Worm (Caenorhabditis elegans): ENCODE measurements around the gene alh-2.

Gene alh-2

DNA sequence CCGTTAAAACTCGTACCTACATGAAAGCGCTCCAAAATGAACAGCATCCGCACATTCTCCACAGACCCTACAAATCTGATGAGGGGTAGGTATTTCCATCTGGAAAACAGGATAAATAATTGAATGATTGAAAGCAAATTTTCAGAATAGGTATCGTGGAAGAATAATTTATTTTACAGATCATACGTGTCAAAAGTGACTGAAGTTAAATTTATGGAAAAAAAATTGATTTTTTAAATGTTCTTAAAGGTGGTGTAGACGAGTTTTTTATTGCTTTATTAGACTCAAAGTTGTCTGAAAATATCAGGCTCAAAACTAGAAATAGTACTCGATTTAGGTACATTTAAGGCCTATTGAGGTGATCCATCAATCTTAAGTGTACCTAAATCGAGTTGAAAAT lies 17.2 kb upstream of the alh-2 start, which contains the start of gene nhr-237:
Gene nhr-237, minus strand, starts transcription at position 101 of the 400 bp plus-strand sequence.
- TF ChIP-seq ztf-23 (GFP tag; IDR thresholded peaks at IDR 0.05) = no peak
- TF ChIP-seq med-1 (GFP tag; optimal IDR thresholded peaks at IDR 0.05; ENCODE audit: insufficient read depth) = no peak
- TF ChIP-seq klf-2 (GFP tag; conservative IDR thresholded peaks at IDR 0.05) = no peak
- TF ChIP-seq ref-1 (GFP tag; conservative IDR thresholded peaks at IDR 0.05) = no peak
- TF ChIP-seq cog-1 (tag; optimal IDR thresholded peaks at IDR 0.05) = no peak
- no peak for TF ChIP-seq flt-1 (GFP tag; IDR thresholded peaks at IDR 0.05)
- no peak for TF ChIP-seq T22C8.4 (GFP tag; IDR thresholded peaks at IDR 0.05)
- no peak for TF ChIP-seq tab-1 (GFP tag; IDR thresholded peaks at IDR 0.05)
- no peak for TF ChIP-seq ztf-29 (GFP tag; IDR thresholded peaks at IDR 0.05)

DNA sequence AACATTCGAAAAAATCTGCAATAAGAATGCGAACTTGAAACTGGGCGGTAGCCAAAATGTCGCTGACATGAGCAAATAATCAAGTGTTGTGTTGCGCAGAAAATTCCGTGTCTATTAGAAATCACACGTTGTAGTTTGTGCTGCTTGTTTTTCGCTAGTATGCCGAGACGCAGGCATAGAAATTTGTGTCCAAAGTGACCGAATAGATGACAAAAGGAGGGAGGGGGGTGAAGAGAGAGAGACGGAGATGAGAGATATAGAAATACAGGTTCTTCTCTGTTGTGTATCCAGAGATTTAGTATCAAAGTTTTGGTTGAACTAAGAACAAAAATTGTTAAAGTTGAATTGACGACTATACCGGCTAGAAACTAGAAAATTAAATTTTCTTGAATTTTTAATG lies 16.7 kb upstream of the alh-2 start:
- TF ChIP-seq med-1 (GFP tag; optimal IDR thresholded peaks at IDR 0.05; ENCODE audit: insufficient read depth) (no peak), flt-1 (GFP tag; IDR thresholded peaks at IDR 0.05) (no peak), ztf-29 (GFP tag; IDR thresholded peaks at IDR 0.05) (no peak), klf-2 (GFP tag; conservative IDR thresholded peaks at IDR 0.05) (no peak), cog-1 (tag; optimal IDR thresholded peaks at IDR 0.05) (no peak)

DNA sequence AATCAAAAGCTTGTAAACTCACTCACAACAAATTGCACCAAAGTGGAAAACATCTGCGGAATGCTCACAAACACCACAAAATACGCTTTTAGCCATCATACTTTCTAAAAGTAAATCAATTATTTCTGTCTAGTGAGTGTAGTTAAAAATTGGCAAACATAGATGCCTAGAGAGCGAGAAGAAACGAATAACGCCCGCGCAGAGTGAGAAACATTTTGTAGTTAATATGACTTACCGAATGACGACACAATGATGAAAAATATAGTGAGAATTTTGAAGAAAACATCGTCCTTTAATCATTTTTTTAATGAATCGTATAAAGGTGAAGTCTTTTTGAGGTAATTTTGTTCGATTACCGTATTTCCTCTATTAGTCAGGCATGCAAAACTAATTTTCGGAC lies 14.6 kb upstream of the alh-2 start, which contains the start of gene nhr-238:
Gene nhr-238, minus strand, starts transcription at position 104 of the 400 bp plus-strand sequence.
- TF ChIP-seq ztf-29 (GFP tag; IDR thresholded peaks at IDR 0.05) (no peak), cog-1 (tag; optimal IDR thresholded peaks at IDR 0.05) (no peak), med-1 (GFP tag; optimal IDR thresholded peaks at IDR 0.05; ENCODE audit: insufficient read depth) (no peak)

DNA sequence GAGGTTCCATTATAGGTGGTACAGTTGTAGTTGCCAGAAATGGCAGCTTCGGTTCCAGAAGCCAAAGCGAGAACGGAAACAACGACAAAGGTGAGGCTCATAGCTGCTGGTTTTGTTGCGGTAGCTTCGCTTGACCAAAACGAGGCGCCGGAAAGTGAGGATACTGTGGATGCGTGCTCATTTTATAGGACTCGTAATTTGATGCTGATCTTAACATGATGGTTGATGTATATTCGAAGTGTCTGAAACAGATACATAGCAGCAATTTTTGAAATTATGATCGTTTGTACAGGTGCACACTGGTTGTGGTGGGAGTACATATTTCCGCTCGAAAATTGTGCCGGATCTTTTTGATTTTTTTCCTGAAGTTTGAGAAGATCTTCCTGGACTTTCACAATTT lies 12.8 kb upstream of the alh-2 start, which contains the start of gene Y46H3D.8:
Gene Y46H3D.8, minus strand, starts transcription at position 101 of the 400 bp plus-strand sequence.
- TF ChIP-seq tab-1 (GFP tag; IDR thresholded peaks at IDR 0.05) (no peak), ztf-29 (GFP tag; IDR thresholded peaks at IDR 0.05) (no peak), ztf-23 (GFP tag; IDR thresholded peaks at IDR 0.05) (no peak), cog-1 (tag; optimal IDR thresholded peaks at IDR 0.05) (no peak), ref-1 (GFP tag; conservative IDR thresholded peaks at IDR 0.05) (no peak), flt-1 (GFP tag; IDR thresholded peaks at IDR 0.05) (no peak), T22C8.4 (GFP tag; IDR thresholded peaks at IDR 0.05) (no peak), med-1 (GFP tag; optimal IDR thresholded peaks at IDR 0.05; ENCODE audit: insufficient read depth) (no peak), klf-2 (GFP tag; conservative IDR thresholded peaks at IDR 0.05) (no peak)

DNA sequence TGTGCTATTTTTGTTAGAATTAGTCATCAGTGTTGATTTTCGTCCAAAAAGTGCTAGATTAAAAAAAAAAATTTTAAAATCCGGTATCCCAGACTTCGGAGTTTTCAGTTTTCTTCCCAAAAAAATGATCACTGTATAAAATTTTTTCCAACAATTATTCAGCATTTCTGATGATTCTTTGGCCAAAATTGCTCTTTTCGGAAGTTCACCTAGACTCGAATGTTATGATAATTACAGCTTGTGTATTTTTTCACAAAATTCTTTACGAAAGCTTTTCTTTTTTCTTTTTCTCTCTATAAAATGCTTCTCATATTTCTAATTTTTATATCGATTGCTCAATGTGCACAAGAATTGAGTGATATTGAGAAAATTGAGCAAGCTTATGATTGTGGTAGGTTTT lies 12.3 kb upstream of the alh-2 start, which contains the start of gene irld-17:
Gene irld-17, plus strand, starts transcription at position 301 of the 400 bp plus-strand sequence.
- TF ChIP-seq ztf-23 (GFP tag; IDR thresholded peaks at IDR 0.05) (no peak), flt-1 (GFP tag; IDR thresholded peaks at IDR 0.05) (no peak), ref-1 (GFP tag; conservative IDR thresholded peaks at IDR 0.05) (no peak)

DNA sequence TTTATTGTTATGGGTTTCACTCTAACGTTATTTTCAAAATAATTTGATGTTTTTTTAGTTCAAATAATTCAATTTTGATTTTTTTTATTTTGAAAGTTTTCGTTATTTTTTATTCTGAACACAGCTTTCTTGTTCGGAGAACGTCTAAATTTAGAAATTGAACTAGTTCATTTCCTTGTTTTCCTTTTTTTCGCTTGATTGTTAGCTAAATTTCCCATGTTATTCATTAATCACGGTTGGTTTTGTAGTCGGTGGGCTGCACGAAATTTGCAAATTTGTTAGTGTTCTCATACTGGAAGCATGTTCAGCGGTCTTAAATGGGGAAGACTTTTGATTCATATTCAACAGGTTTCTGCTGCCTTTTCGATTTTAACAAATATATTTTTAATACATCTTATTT lies 8.1 kb upstream of the alh-2 start, which contains the start of gene str-222:
Gene str-222, plus strand, starts transcription at position 301 of the 400 bp plus-strand sequence.
- TF ChIP-seq klf-2 (GFP tag; conservative IDR thresholded peaks at IDR 0.05) (no peak), ref-1 (GFP tag; conservative IDR thresholded peaks at IDR 0.05) (no peak), ztf-29 (GFP tag; IDR thresholded peaks at IDR 0.05) (no peak), med-1 (GFP tag; optimal IDR thresholded peaks at IDR 0.05; ENCODE audit: insufficient read depth) (no peak), tab-1 (GFP tag; IDR thresholded peaks at IDR 0.05) (no peak), cog-1 (tag; optimal IDR thresholded peaks at IDR 0.05) (no peak), ztf-23 (GFP tag; IDR thresholded peaks at IDR 0.05) (no peak), T22C8.4 (GFP tag; IDR thresholded peaks at IDR 0.05) (no peak), flt-1 (GFP tag; IDR thresholded peaks at IDR 0.05) (no peak)

DNA sequence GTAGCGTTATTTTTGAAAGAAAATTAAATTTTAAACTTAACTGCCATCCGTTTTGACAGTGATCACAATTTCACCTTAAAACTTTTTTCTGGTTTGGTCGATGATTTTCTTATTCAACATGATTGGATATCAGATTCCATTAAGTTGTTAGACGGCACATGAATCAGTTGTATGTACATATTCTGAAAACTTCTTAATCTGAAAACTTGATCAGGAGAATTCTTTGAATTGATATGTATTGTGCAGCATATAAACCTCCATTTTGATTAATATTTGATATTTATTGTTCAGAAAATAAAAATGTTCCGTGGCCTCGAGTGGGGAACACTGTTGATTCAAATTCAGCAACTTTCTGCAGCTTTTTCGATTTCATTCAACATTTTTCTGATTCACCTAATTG lies 4.0 kb upstream of the alh-2 start, which contains the start of gene str-221:
Gene str-221, plus strand, starts transcription at position 301 of the 400 bp plus-strand sequence.
- no peak for TF ChIP-seq ztf-29 (GFP tag; IDR thresholded peaks at IDR 0.05)
- no peak for TF ChIP-seq tab-1 (GFP tag; IDR thresholded peaks at IDR 0.05)
- TF ChIP-seq ref-1 (GFP tag; conservative IDR thresholded peaks at IDR 0.05) = no peak

DNA sequence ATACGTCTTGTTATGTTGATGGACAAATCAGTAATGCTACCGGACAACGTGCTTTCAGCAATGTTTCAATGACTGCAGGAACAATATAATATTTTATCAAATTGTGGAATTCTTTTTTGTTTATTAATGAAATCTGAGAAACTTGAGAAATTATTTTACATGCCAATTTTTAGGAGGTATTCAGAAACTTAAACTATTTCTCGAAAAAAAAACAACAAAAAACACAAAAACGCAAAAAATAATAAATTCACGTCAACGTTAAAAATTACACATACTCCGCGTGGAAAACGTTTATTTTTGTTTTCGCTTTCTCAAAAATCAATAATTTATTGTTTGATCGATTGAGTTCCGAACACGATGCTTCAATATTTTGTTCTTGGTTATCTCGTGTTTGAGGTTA lies 1.8 kb upstream of the alh-2 start, which contains the start of gene Y46H3D.1:
Gene Y46H3D.1, plus strand, starts transcription at position 301 of the 400 bp plus-strand sequence.
- TF ChIP-seq flt-1 (GFP tag; IDR thresholded peaks at IDR 0.05) (no peak), ztf-23 (GFP tag; IDR thresholded peaks at IDR 0.05) (no peak), tab-1 (GFP tag; IDR thresholded peaks at IDR 0.05) (no peak), ztf-29 (GFP tag; IDR thresholded peaks at IDR 0.05) (no peak), T22C8.4 (GFP tag; IDR thresholded peaks at IDR 0.05) (no peak), cog-1 (tag; optimal IDR thresholded peaks at IDR 0.05) (no peak), med-1 (GFP tag; optimal IDR thresholded peaks at IDR 0.05; ENCODE audit: insufficient read depth) (no peak), klf-2 (GFP tag; conservative IDR thresholded peaks at IDR 0.05) (no peak), ref-1 (GFP tag; conservative IDR thresholded peaks at IDR 0.05) (no peak)

DNA sequence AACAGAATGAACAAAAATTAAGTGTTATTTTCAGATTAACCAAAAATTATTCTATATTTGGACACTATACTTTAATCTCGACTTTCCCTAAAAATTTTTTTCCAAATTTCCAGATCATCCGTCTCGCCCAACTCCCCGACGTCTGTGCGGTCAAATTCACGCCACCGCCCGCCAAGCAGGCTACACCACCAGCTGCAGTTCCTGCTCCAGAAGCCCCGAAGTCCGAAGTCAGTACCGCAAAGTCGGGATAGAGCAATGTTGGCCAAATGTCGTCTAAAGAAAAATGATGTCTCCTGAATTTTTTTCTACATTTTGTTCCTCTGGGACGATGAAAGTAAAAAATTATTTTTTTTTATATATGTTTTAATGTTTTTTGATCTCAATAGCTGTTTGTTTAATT lies 1.2 kb upstream of the alh-2 start:
- TF ChIP-seq ztf-29 (GFP tag; IDR thresholded peaks at IDR 0.05) (no peak), flt-1 (GFP tag; IDR thresholded peaks at IDR 0.05) (no peak), ztf-23 (GFP tag; IDR thresholded peaks at IDR 0.05) (no peak), ref-1 (GFP tag; conservative IDR thresholded peaks at IDR 0.05) (no peak), klf-2 (GFP tag; conservative IDR thresholded peaks at IDR 0.05) (no peak), tab-1 (GFP tag; IDR thresholded peaks at IDR 0.05) (no peak), med-1 (GFP tag; optimal IDR thresholded peaks at IDR 0.05; ENCODE audit: insufficient read depth) (no peak), T22C8.4 (GFP tag; IDR thresholded peaks at IDR 0.05) (no peak), cog-1 (tag; optimal IDR thresholded peaks at IDR 0.05) (no peak)

DNA sequence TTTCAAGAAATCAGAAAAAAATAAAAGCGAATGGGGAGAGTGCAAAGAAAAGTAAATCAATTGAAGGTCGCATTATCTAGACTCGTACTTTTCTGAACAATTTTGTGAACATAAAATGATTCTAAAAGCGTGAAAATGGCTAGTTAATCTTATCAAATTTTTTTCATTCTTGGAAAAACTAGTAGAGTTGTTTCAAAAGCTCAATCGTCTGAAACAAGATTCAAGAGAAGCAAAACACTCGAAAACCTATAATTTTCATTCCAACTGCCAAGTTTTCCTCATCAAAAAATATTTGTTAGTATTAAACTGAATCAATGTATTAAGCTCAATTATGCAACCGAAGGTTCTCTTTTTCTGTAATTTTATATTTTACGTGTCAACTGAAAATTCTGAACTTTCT lies 4.0 kb downstream of the alh-2 start, which contains the start of gene irld-45:
Gene irld-45, plus strand, starts transcription at position 301 of the 400 bp plus-strand sequence.
- TF ChIP-seq cog-1 (tag; optimal IDR thresholded peaks at IDR 0.05) (no peak), ztf-29 (GFP tag; IDR thresholded peaks at IDR 0.05) (no peak), med-1 (GFP tag; optimal IDR thresholded peaks at IDR 0.05; ENCODE audit: insufficient read depth) (no peak), T22C8.4 (GFP tag; IDR thresholded peaks at IDR 0.05) (no peak), flt-1 (GFP tag; IDR thresholded peaks at IDR 0.05) (no peak), klf-2 (GFP tag; conservative IDR thresholded peaks at IDR 0.05) (no peak), ztf-23 (GFP tag; IDR thresholded peaks at IDR 0.05) (no peak), ref-1 (GFP tag; conservative IDR thresholded peaks at IDR 0.05) (no peak)
